Worm (Caenorhabditis elegans) whole organism, L4 larva: Measurements from ENCODE around the gene C14C6.6.

Source experiments
- D1046.2 ChIP-seq: fragments of 200-800 bp; sonication (Bioruptor generic); IDR thresholded peaks from 2 replicates; pipeline ENCODE4 v1.3.6; 2022; ENCODE audit warnings: missing genetic modification characterization, missing compliant biosample characterization
- F26F4.8 ChIP-seq: fragments of 200-800 bp; sonication (Bioruptor generic); conservative IDR thresholded peaks from 2 replicates; pipeline ENCODE4 v1.3.6; 2022; ENCODE audit warnings: missing genetic modification characterization, missing compliant biosample characterization
- F49E8.2 ChIP-seq: sonication (generic microtip); optimal IDR thresholded peaks from 2 replicates; lab custom pipeline; 2016; ENCODE audit warnings: missing compliant biosample characterization, mild to moderate bottlenecking, missing genetic modification characterization, borderline replicate concordance
- Y48G9A.11 ChIP-seq: fragments of 200-800 bp; sonication (Bioruptor generic); IDR thresholded peaks from 2 replicates; pipeline ENCODE4 v1.3.6; 2022; ENCODE audit warnings: missing genetic modification reagents, missing genetic modification characterization, missing compliant biosample characterization
- ama-1 ChIP-seq: fragments of 150-350 bp; optimal IDR thresholded peaks from 2 replicates; lab custom pipeline; 2014; ENCODE audit warnings: inconsistent platforms, mixed read lengths
- ceh-28 ChIP-seq: fragments of 150-350 bp; optimal IDR thresholded peaks from 2 replicates; lab custom pipeline; 2014; ENCODE audit warnings: missing biosample characterization, missing genetic modification reagents, missing genetic modification characterization
- ceh-44 ChIP-seq: fragments of 200-800 bp; sonication (Bioruptor generic); IDR thresholded peaks from 2 replicates; pipeline ENCODE4 v1.3.6; 2022; ENCODE audit warnings: missing genetic modification reagents, missing genetic modification characterization, missing compliant biosample characterization
- ceh-62 ChIP-seq: sonication (generic microtip); optimal IDR thresholded peaks from 2 replicates; lab custom pipeline; 2017; ENCODE audit warnings: missing biosample characterization, missing genetic modification characterization
- daf-12 ChIP-seq: fragments of 150-350 bp; optimal IDR thresholded peaks from 2 replicates; lab custom pipeline; 2014; ENCODE audit warnings: missing biosample characterization, missing genetic modification reagents, missing genetic modification characterization
- daf-8 ChIP-seq: fragments of 200-800 bp; sonication (Bioruptor generic); IDR thresholded peaks from 2 replicates; pipeline ENCODE4 v1.3.6; 2022; ENCODE audit warnings: missing genetic modification characterization, missing compliant biosample characterization
- dmd-6 ChIP-seq: fragments of 200-800 bp; sonication (Bioruptor generic); IDR thresholded peaks from 2 replicates; pipeline ENCODE4 v1.3.6; 2022; ENCODE audit warnings: missing genetic modification reagents, missing genetic modification characterization, missing compliant biosample characterization
- dmd-9 ChIP-seq: fragments of 200-800 bp; sonication (Bioruptor generic); IDR thresholded peaks from 2 replicates; pipeline ENCODE4 v1.3.6; 2022; ENCODE audit warnings: missing genetic modification reagents, missing genetic modification characterization, missing compliant biosample characterization
- duxl-1 ChIP-seq: sonication (generic microtip); optimal IDR thresholded peaks from 2 replicates; lab custom pipeline; 2016; ENCODE audit warnings: mild to moderate bottlenecking, missing genetic modification characterization, moderate library complexity, missing compliant biosample characterization; ENCODE audit not compliant: poor library complexity
- egl-43 ChIP-seq: fragments of 200-800 bp; sonication (Bioruptor generic); IDR thresholded peaks from 2 replicates; pipeline ENCODE4 v1.3.6; 2022; ENCODE audit warnings: missing genetic modification reagents, missing genetic modification characterization, missing compliant biosample characterization
- fos-1 ChIP-seq: fragments of 150-350 bp; optimal IDR thresholded peaks from 2 replicates; lab custom pipeline; 2014; ENCODE audit warnings: missing biosample characterization, missing genetic modification characterization
- hlh-11 ChIP-seq: fragments of 200-800 bp; sonication (Bioruptor generic); optimal IDR thresholded peaks from 2 replicates; lab custom pipeline; 2018; ENCODE audit warnings: mild to moderate bottlenecking, missing genetic modification characterization, missing compliant biosample characterization
- hlh-30 ChIP-seq: sonication (generic microtip); optimal IDR thresholded peaks from 2 replicates; lab custom pipeline; 2017; ENCODE audit warnings: antibody characterized with exemption, mild to moderate bottlenecking, missing genetic modification characterization, missing compliant biosample characterization; ENCODE audit not compliant: insufficient read depth
- jun-1 ChIP-seq: fragments of 150-350 bp; optimal IDR thresholded peaks from 2 replicates; lab custom pipeline; 2014; ENCODE audit warnings: missing biosample characterization, missing genetic modification reagents, missing genetic modification characterization
- lin-1 ChIP-seq: fragments of 200-800 bp; sonication (Bioruptor generic); IDR thresholded peaks from 2 replicates; pipeline ENCODE4 v1.3.6; 2022; ENCODE audit warnings: missing genetic modification reagents, missing genetic modification characterization, missing compliant biosample characterization
- lin-15B ChIP-seq: fragments of 150-350 bp; sonication (generic microtip); optimal IDR thresholded peaks from 3 replicates; lab custom pipeline; 2014; ENCODE audit warnings: missing biosample characterization, missing genetic modification characterization
- lin-38 ChIP-seq: fragments of 200-800 bp; sonication (Bioruptor generic); IDR thresholded peaks from 2 replicates; pipeline ENCODE4 v1.3.6; 2022; ENCODE audit warnings: missing genetic modification reagents, missing genetic modification characterization, missing compliant biosample characterization
- lin-39 ChIP-seq: fragments of 150-350 bp; optimal IDR thresholded peaks from 2 replicates; lab custom pipeline; 2014; ENCODE audit warnings: missing biosample characterization, missing genetic modification reagents, missing genetic modification characterization
- mdl-1 ChIP-seq, 2 experiments: fragments of 150-350 bp in 1 of 2; sonication (generic microtip) in 1 of 2; optimal IDR thresholded peaks; 2 replicates each; lab custom pipeline; 2014 to 2017; ENCODE audit warnings: missing biosample characterization in 2 of 2, missing genetic modification characterization in 2 of 2
- mep-1 ChIP-seq: fragments of 150-350 bp; sonication (generic microtip); optimal IDR thresholded peaks from 3 replicates; lab custom pipeline; 2014; ENCODE audit warnings: missing biosample characterization, missing genetic modification characterization
- mxl-2 ChIP-seq: fragments of 200-800 bp; sonication (Bioruptor generic); conservative IDR thresholded peaks from 2 replicates; pipeline ENCODE4 v1.3.6; 2022; ENCODE audit warnings: missing genetic modification reagents, missing genetic modification characterization, missing compliant biosample characterization
- nhr-111 ChIP-seq: fragments of 200-800 bp; sonication (Bioruptor generic); optimal IDR thresholded peaks from 2 replicates; lab custom pipeline; 2018; ENCODE audit warnings: mild to moderate bottlenecking, missing genetic modification characterization, missing compliant biosample characterization
- nhr-28 ChIP-seq: fragments of 150-350 bp; optimal IDR thresholded peaks from 2 replicates; lab custom pipeline; 2014; ENCODE audit warnings: missing biosample characterization, missing genetic modification characterization
- nhr-48 ChIP-seq: sonication (generic microtip); optimal IDR thresholded peaks from 2 replicates; lab custom pipeline; 2016; ENCODE audit warnings: mild to moderate bottlenecking, missing genetic modification characterization, missing compliant biosample characterization
- nhr-6 ChIP-seq: fragments of 150-350 bp; optimal IDR thresholded peaks from 2 replicates; lab custom pipeline; 2014; ENCODE audit warnings: missing biosample characterization, missing genetic modification characterization
- nhr-76 ChIP-seq: fragments of 150-350 bp; optimal IDR thresholded peaks from 2 replicates; lab custom pipeline; 2014; ENCODE audit warnings: missing biosample characterization, missing genetic modification characterization
- pha-4 ChIP-seq, 2 experiments: fragments of 150-350 bp in 1 of 2; fragments of 200-800 bp in 1 of 2; sonication (Bioruptor generic) in 1 of 2; IDR thresholded peaks in 1 of 2; optimal IDR thresholded peaks in 1 of 2; 2 replicates each; pipeline versions ENCODE4 v1.3.6 to Lab custom; 2014 to 2022; ENCODE audit warnings: missing genetic modification characterization in 2 of 2, missing genetic modification reagents in 2 of 2, missing biosample characterization in 1 of 2, missing compliant biosample characterization in 1 of 2
- php-3 ChIP-seq: fragments of 200-800 bp; sonication (Bioruptor generic); IDR thresholded peaks from 2 replicates; pipeline ENCODE4 v1.3.6; 2022; ENCODE audit warnings: missing genetic modification reagents, missing genetic modification characterization, missing compliant biosample characterization
- skn-1 ChIP-seq: fragments of 150-350 bp; optimal IDR thresholded peaks from 2 replicates; lab custom pipeline; 2014; ENCODE audit warnings: missing biosample characterization, missing genetic modification characterization
- spr-1 ChIP-seq: sonication (generic microtip); optimal IDR thresholded peaks from 2 replicates; lab custom pipeline; 2016; ENCODE audit warnings: mild to moderate bottlenecking, missing genetic modification characterization, missing compliant biosample characterization
- tag-97 ChIP-seq: fragments of 200-800 bp; sonication (Bioruptor generic); IDR thresholded peaks from 2 replicates; pipeline ENCODE4 v1.3.6; 2022; ENCODE audit warnings: missing genetic modification characterization, missing compliant biosample characterization
- unc-62 ChIP-seq, 3 experiments: fragments of 150-350 bp in 1 of 3; sonication (generic microtip); optimal IDR thresholded peaks in 2 of 3; peaks in 1 of 3; 1 replicate in 1 of 3; 2 replicates in 2 of 3; lab custom pipeline; 2014 to 2017; ENCODE audit warnings: missing biosample characterization in 3 of 3, missing genetic modification characterization in 3 of 3, missing genetic modification reagents in 3 of 3, missing genotype in 1 of 3
- zag-1 ChIP-seq: fragments of 150-350 bp; optimal IDR thresholded peaks from 2 replicates; lab custom pipeline; 2014; ENCODE audit warnings: missing biosample characterization, missing genetic modification characterization
- zfp-3 ChIP-seq: fragments of 200-800 bp; sonication (Bioruptor generic); conservative IDR thresholded peaks from 2 replicates; pipeline ENCODE4 v1.3.6; 2022; ENCODE audit warnings: missing genetic modification reagents, missing genetic modification characterization, missing compliant biosample characterization
- zip-11 ChIP-seq: fragments of 200-800 bp; sonication (Bioruptor generic); IDR thresholded peaks from 2 replicates; pipeline ENCODE4 v1.3.6; 2022; ENCODE audit warnings: missing genetic modification characterization, missing compliant biosample characterization

C14C6.6 gene

DNA sequence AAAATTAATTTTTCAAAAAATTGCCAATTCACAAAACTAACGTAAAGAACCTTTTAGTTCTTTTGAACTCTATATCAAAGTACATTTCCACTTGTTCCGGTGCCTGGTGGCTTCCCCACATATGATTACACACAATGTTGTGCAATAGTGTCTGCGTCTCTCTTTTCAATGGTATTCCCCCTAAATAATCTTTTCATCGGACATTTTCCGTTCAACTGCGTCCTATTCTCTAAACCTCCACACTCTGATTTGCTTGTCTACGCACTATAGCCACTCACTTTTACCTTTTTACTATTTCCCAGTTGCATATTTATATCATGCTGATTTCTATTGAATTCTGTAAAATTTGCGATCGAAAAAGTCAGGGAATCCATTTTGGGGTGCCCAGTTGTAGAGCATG lies 15.8 kb downstream of the C14C6.6 start, which contains the start of gene nhr-58 (continued):
- peak; percentile 96 for TF ChIP-seq hlh-11 (tag; lab: Kevin White, UChicago)
- TF ChIP-seq, all 104 proteins: peak for 29

ce11 chrV:527602-528001 lies 20.3 kb downstream of the C14C6.6 start, which contains the start of gene srw-108:
srw-108 (plus strand) TSS chrV:527902.
- TF ChIP-seq dmd-9 (GFP tag; lab: Robert Waterston, UW) (no peak), spr-1 (tag; lab: Kevin White, UChicago) (no peak), D1046.2 (GFP tag; lab: Robert Waterston, UW) (no peak), daf-8 (GFP tag; lab: Robert Waterston, UW) (no peak), nhr-111 (GFP tag; lab: Kevin White, UChicago) (no peak), hlh-30 (tag; lab: Kevin White, UChicago) (no peak)

- TF ChIP-seq lin-15B (tag; lab: Kevin White, UChicago), result no peak
- no peak for TF ChIP-seq lin-39
- TF ChIP-seq nhr-111 (GFP tag; lab: Kevin White, UChicago), result no peak
- TF ChIP-seq skn-1, result no peak
- no peak for TF ChIP-seq tag-97 (GFP tag; lab: Robert Waterston, UW)
- TF ChIP-seq lin-38 (GFP tag; lab: Robert Waterston, UW), result no peak
- no peak for TF ChIP-seq ceh-62 (tag; lab: Kevin White, UChicago)
- no peak for TF ChIP-seq jun-1 (tag; lab: Kevin White, UChicago)
- no peak for TF ChIP-seq zip-11 (GFP tag; lab: Robert Waterston, UW)
- no peak for TF ChIP-seq php-3 (GFP tag; lab: Robert Waterston, UW)
- no peak for TF ChIP-seq ama-1 (lab: Kevin White, UChicago)
- no peak for TF ChIP-seq mep-1 (tag; lab: Kevin White, UChicago)
- no peak for TF ChIP-seq unc-62 (GFP tag; optimal IDR thresholded peaks at IDR 0.05 in 1 of 2; lab: Kevin White, UChicago)
- TF ChIP-seq unc-62 (tag; optimal IDR thresholded peaks at IDR 0.05; lab: Kevin White, UChicago), result no peak
- no peak for TF ChIP-seq egl-43 (GFP tag; lab: Robert Waterston, UW)
- no peak for TF ChIP-seq fos-1
- no peak for TF ChIP-seq ceh-44 (GFP tag; lab: Robert Waterston, UW)
- no peak for TF ChIP-seq pha-4 (GFP tag; IDR thresholded peaks at IDR 0.05; lab: Robert Waterston, UW)
- TF ChIP-seq pha-4 (tag; optimal IDR thresholded peaks at IDR 0.05; lab: Kevin White, UChicago), result no peak
Measured at ce11 chrV:525040-525439, 22.8 kb downstream of the C14C6.6 start, which contains the start of gene R11G11.16. R11G11.16 (minus strand) TSS chrV:525140.

DNA sequence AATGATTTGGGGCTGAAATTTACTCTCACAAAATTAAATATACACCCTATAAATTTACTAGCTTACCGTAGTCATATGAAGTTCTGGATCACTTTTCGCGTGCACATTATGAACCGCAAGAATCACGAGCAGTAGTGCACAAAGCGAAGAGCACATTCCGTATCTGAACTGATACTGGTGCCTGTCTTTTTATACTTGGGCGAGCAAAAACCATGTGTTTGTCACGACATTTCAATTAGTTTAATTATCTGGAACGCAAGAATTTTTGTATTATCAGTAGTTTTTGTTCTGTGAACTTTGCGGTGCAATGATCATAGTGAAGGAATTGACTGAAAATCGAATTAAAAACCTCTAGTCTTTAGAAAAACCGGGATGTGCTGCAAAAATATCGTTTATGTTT lies 23.8 kb downstream of the C14C6.6 start, which contains the start of gene lipl-3:
Gene lipl-3, minus strand, starts transcription at position 161 of the 400 bp plus-strand sequence.
- TF ChIP-seq mxl-2 (GFP tag; lab: Robert Waterston, UW) (no peak), daf-12 (tag; lab: Kevin White, UChicago) (no peak), nhr-48 (tag; lab: Kevin White, UChicago) (no peak), Y48G9A.11 (GFP tag; lab: Robert Waterston, UW) (no peak), dmd-6 (peak; percentile 77), nhr-6 (no peak), F49E8.2 (no peak), nhr-76 (tag; lab: Kevin White, UChicago) (no peak), zfp-3 (no peak), zag-1 (tag; lab: Kevin White, UChicago) (no peak), lin-1 (GFP tag; lab: Robert Waterston, UW) (no peak), nhr-28 (peak; percentile 65), tag-97 (GFP tag; lab: Robert Waterston, UW) (no peak), F26F4.8 (GFP tag; lab: Robert Waterston, UW) (no peak), ama-1 (lab: Kevin White, UChicago) (no peak), hlh-30 (tag; lab: Kevin White, UChicago) (peak; percentile 15), lin-38 (GFP tag; lab: Robert Waterston, UW) (no peak), mdl-1 (tag; optimal IDR thresholded peaks at IDR 0.05; lab: Kevin White, UChicago) (no peak), duxl-1 (no peak), ceh-28 (tag; lab: Kevin White, UChicago) (no peak)
